Worm (Caenorhabditis elegans) whole organism, late embryonic: ENCODE measurements around the gene mtm-5.

ENCODE experiments used
- F13H6.1 ChIP-seq: sonication (generic microtip); optimal IDR thresholded peaks from 2 replicates; lab custom pipeline; 2016; ENCODE audit warnings: missing genetic modification characterization, missing compliant biosample characterization
- fkh-10 ChIP-seq: fragments of 150-350 bp; optimal IDR thresholded peaks from 2 replicates; lab custom pipeline; 2014; ENCODE audit warnings: missing biosample characterization, missing genetic modification reagents, missing genetic modification characterization
- hlh-8 ChIP-seq: sonication (generic microtip); optimal IDR thresholded peaks from 2 replicates; lab custom pipeline; 2016; ENCODE audit warnings: missing genotype, missing genetic modification characterization, missing compliant biosample characterization
- ref-2 ChIP-seq: sonication (generic microtip); optimal IDR thresholded peaks from 2 replicates; lab custom pipeline; 2016; ENCODE audit warnings: missing genetic modification characterization, missing compliant biosample characterization
- unc-86 ChIP-seq: sonication (generic microtip); optimal IDR thresholded peaks from 2 replicates; lab custom pipeline; 2016; ENCODE audit warnings: missing genetic modification characterization, missing compliant biosample characterization

DNA sequence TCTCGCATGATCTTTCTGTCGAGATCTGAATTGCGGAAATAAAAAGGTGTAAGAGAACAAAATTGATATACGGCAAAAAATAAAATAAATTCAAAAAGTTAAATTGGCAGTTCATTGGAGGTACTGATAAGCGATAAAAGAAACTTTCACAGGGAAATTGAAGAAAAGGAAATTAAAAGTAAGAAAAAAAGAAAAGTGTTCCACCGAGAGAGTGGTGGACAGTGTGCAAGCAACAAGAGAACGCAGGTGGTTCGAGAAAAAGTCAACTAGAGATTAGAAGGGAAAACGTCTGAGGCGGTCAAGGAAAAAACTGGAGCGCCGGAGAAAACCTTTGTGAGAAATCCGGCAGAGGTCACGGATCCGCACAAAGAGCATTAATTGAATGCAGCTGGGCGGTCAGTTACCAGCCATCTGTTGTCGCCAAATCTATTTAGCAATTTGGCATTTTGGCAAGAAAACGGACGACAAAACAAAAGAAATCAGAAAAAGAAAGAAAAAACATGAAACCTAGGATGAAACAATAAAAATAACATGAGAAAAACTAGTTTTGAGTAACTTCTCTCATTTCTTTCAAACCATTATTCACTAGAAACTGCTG, at the start of gene mtm-5:
- TF ChIP-seq unc-86 (tag; lab: Kevin White, UChicago) (no peak), fkh-10 (GFP tag; lab: Kevin White, UChicago) (no peak), F13H6.1 (tag; lab: Kevin White, UChicago) (no peak), ref-2 (tag; lab: Kevin White, UChicago) (no peak), hlh-8 (no peak)
